Fruit fly (Drosophila melanogaster) whole organism, embryonic: ENCODE measurements around the gene CG13893.

Source experiments
- Bdp1 ChIP-seq: fragments of 200-800 bp; sonication (Bioruptor generic); optimal IDR thresholded peaks from 3 replicates; lab custom pipeline; 2016; ENCODE audit warnings: missing biosample characterization, missing genetic modification characterization
- CG10565 ChIP-seq: fragments of 200-800 bp; sonication (Bioruptor generic); optimal IDR thresholded peaks from 3 replicates; lab custom pipeline; 2016; ENCODE audit warnings: missing biosample characterization, mild to moderate bottlenecking, missing genetic modification characterization
- CG13624 ChIP-seq: fragments of 200-800 bp; sonication (Bioruptor generic); optimal IDR thresholded peaks from 2 replicates; lab custom pipeline; 2016; ENCODE audit warnings: missing biosample characterization, missing genetic modification characterization
- CG15073 ChIP-seq: fragments of 200-800 bp; sonication (Bioruptor generic); optimal IDR thresholded peaks from 2 replicates; lab custom pipeline; 2016; ENCODE audit warnings: missing biosample characterization, missing genetic modification characterization
- CG15514 ChIP-seq: fragments of 200-800 bp; sonication (Bioruptor generic); optimal IDR thresholded peaks from 3 replicates; lab custom pipeline; 2017; ENCODE audit warnings: missing biosample characterization, missing genetic modification characterization, mild to moderate bottlenecking, moderate library complexity, missing genetic modification reagents
- CG16813 ChIP-seq: fragments of 200-800 bp; sonication (Bioruptor generic); IDR thresholded peaks from 3 replicates; pipeline ENCODE4 v1.3.6; 2022; ENCODE audit warnings: missing biosample characterization, missing genetic modification characterization; ENCODE audit not compliant: partially characterized antibody
- CG1832 ChIP-seq: fragments of 200-800 bp; sonication (Bioruptor generic); optimal IDR thresholded peaks from 2 replicates; lab custom pipeline; 2017; ENCODE audit warnings: missing biosample characterization, mild to moderate bottlenecking, missing genetic modification characterization, inconsistent platforms
- CG2678 ChIP-seq: fragments of 200-800 bp; sonication (Bioruptor generic); optimal IDR thresholded peaks from 3 replicates; lab custom pipeline; 2019; ENCODE audit warnings: missing biosample characterization, mild to moderate bottlenecking, missing genetic modification characterization, moderate library complexity
- CG3163 ChIP-seq: fragments of 200-800 bp; sonication (Bioruptor generic); optimal IDR thresholded peaks from 3 replicates; lab custom pipeline; 2016; ENCODE audit warnings: missing biosample characterization, missing genetic modification characterization
- CG32532 ChIP-seq: fragments of 200-800 bp; sonication (Bioruptor generic); IDR thresholded peaks from 2 replicates; pipeline ENCODE4 v1.3.6; 2022; ENCODE audit warnings: missing biosample characterization, missing genetic modification characterization
- CG3281 ChIP-seq: fragments of 200-800 bp; sonication (Bioruptor generic); optimal IDR thresholded peaks from 3 replicates; lab custom pipeline; 2017; ENCODE audit warnings: missing biosample characterization, mild to moderate bottlenecking, missing genetic modification characterization
- CG3726 ChIP-seq: fragments of 200-800 bp; sonication (Bioruptor generic); IDR thresholded peaks from 3 replicates; pipeline ENCODE4, ENCODE4 v1.3.6; 2022; ENCODE audit warnings: missing biosample characterization, missing genetic modification characterization
- CG4730 ChIP-seq: fragments of 200-800 bp; sonication (Bioruptor generic); IDR thresholded peaks from 2 replicates; pipeline ENCODE4 v1.3.6; 2022; ENCODE audit warnings: missing biosample characterization, missing genetic modification characterization
- CG6791 ChIP-seq: fragments of 200-800 bp; sonication (Bioruptor generic); IDR thresholded peaks from 3 replicates; pipeline ENCODE4 v1.3.6; 2022; ENCODE audit warnings: missing biosample characterization, missing genetic modification characterization; ENCODE audit not compliant: partially characterized antibody
- CG7928 ChIP-seq: fragments of 200-800 bp; sonication (Bioruptor generic); optimal IDR thresholded peaks from 2 replicates; lab custom pipeline; 2017; ENCODE audit warnings: missing biosample characterization, mild to moderate bottlenecking, missing genetic modification characterization
- CG8290 ChIP-seq, 3 experiments: fragments of 200-800 bp; sonication (Bioruptor generic); optimal IDR thresholded peaks; 2 replicates each; lab custom pipeline; 2016 to 2019; ENCODE audit warnings: missing biosample characterization in 3 of 3, missing genetic modification characterization in 3 of 3, mild to moderate bottlenecking in 2 of 3, moderate library complexity in 1 of 3
- CG9817 ChIP-seq: fragments of 200-800 bp; sonication (Bioruptor generic); optimal IDR thresholded peaks from 2 replicates; lab custom pipeline; 2018; ENCODE audit warnings: missing biosample characterization, mild to moderate bottlenecking, missing genetic modification characterization, moderate library complexity
- CTCF ChIP-seq: fragments of 200-800 bp; sonication (Bioruptor generic); optimal IDR thresholded peaks from 2 replicates; lab custom pipeline; 2017; ENCODE audit warnings: missing biosample characterization, mild to moderate bottlenecking, missing genetic modification characterization, moderate library complexity
- E2f2 ChIP-seq: fragments of 200-800 bp; sonication (Bioruptor generic); IDR thresholded peaks from 2 replicates; pipeline ENCODE4 v1.3.6; 2022; ENCODE audit warnings: missing biosample characterization, missing genetic modification characterization
- ERR ChIP-seq: fragments of 200-800 bp; sonication (Bioruptor generic); optimal IDR thresholded peaks from 2 replicates; lab custom pipeline; 2016; ENCODE audit warnings: missing biosample characterization, missing genetic modification characterization
- Ets65A ChIP-seq: fragments of 200-800 bp; sonication (Bioruptor generic); peaks from one replicate; lab custom pipeline; 2016; ENCODE audit warnings: missing biosample characterization, missing genetic modification characterization
- HLH3B ChIP-seq: fragments of 200-800 bp; sonication (Bioruptor generic); IDR thresholded peaks from 2 replicates; pipeline ENCODE4 v1.3.6; 2022; ENCODE audit warnings: missing biosample characterization, missing genetic modification characterization
- HLH54F ChIP-seq: fragments of 200-800 bp; sonication (Bioruptor generic); optimal IDR thresholded peaks from 3 replicates; lab custom pipeline; 2016; ENCODE audit warnings: missing biosample characterization, missing genetic modification characterization
- HmgD ChIP-seq: fragments of 200-800 bp; sonication (Bioruptor generic); optimal IDR thresholded peaks from 3 replicates; lab custom pipeline; 2016; ENCODE audit warnings: missing biosample characterization, missing genetic modification characterization
- Hr39 ChIP-seq: fragments of >200 bp; optimal IDR thresholded peaks from 2 replicates; lab custom pipeline; 2017
- Jarid2 ChIP-seq: fragments of 200-800 bp; sonication (Bioruptor generic); optimal IDR thresholded peaks from 3 replicates; lab custom pipeline; 2017; ENCODE audit warnings: mild to moderate bottlenecking, missing biosample characterization, missing genetic modification reagents, missing genetic modification characterization
- Kr ChIP-seq: fragments of 200-800 bp; sonication (Bioruptor generic); optimal IDR thresholded peaks from 2 replicates; lab custom pipeline; 2017; ENCODE audit warnings: missing biosample characterization, mild to moderate bottlenecking, missing genetic modification characterization
- Lim3 ChIP-seq: fragments of 200-800 bp; sonication (Bioruptor generic); IDR thresholded peaks from 2 replicates; pipeline ENCODE4 v1.3.6; 2022; ENCODE audit warnings: missing biosample characterization, missing genetic modification characterization
- Mad ChIP-seq: fragments of 200-800 bp; sonication (Bioruptor generic); optimal IDR thresholded peaks from 2 replicates; lab custom pipeline; 2016; ENCODE audit warnings: missing biosample characterization, missing genetic modification characterization
- Myb ChIP-seq: fragments of 200-800 bp; sonication (Bioruptor generic); optimal IDR thresholded peaks from 2 replicates; lab custom pipeline; 2016; ENCODE audit warnings: missing biosample characterization, missing genetic modification characterization
- PHDP ChIP-seq: fragments of 200-800 bp; sonication (Bioruptor generic); optimal IDR thresholded peaks from 3 replicates; lab custom pipeline; 2018; ENCODE audit warnings: missing biosample characterization, mild to moderate bottlenecking, missing genetic modification characterization, moderate library complexity
- Sry-δ ChIP-seq: fragments of 200-800 bp; sonication (Bioruptor generic); optimal IDR thresholded peaks from 2 replicates; lab custom pipeline; 2016; ENCODE audit warnings: missing biosample characterization, missing genetic modification characterization
- Tbp ChIP-seq: fragments of >200 bp; optimal IDR thresholded peaks from 2 replicates; lab custom pipeline; 2018; ENCODE audit warnings: missing biosample characterization, missing genetic modification characterization
- Xbp1 ChIP-seq: fragments of 200-800 bp; sonication (Bioruptor generic); optimal IDR thresholded peaks from 3 replicates; lab custom pipeline; 2016; ENCODE audit warnings: missing biosample characterization, mild to moderate bottlenecking, missing genetic modification characterization
- ase ChIP-seq: fragments of 200-800 bp; sonication (Bioruptor generic); IDR thresholded peaks from 3 replicates; pipeline ENCODE4 v1.3.6; 2022; ENCODE audit warnings: missing biosample characterization, missing genetic modification characterization
- bcd ChIP-seq: fragments of 200-800 bp; sonication (Bioruptor generic); optimal IDR thresholded peaks from 2 replicates; lab custom pipeline; 2017; ENCODE audit warnings: missing biosample characterization, mild to moderate bottlenecking, missing genetic modification characterization
- chn ChIP-seq: fragments of 200-800 bp; sonication (Bioruptor generic); optimal IDR thresholded peaks from 2 replicates; lab custom pipeline; 2016; ENCODE audit warnings: missing biosample characterization, missing genetic modification characterization
- corto ChIP-seq: fragments of 200-800 bp; sonication (Bioruptor generic); optimal IDR thresholded peaks from 2 replicates; lab custom pipeline; 2016; ENCODE audit warnings: missing biosample characterization, mild to moderate bottlenecking, missing genetic modification characterization, moderate library complexity
- gsb ChIP-seq: fragments of 200-800 bp; sonication (Bioruptor generic); IDR thresholded peaks from 2 replicates; pipeline ENCODE4 v1.3.6; 2022; ENCODE audit warnings: missing biosample characterization, missing genetic modification characterization
- hb ChIP-seq: fragments of 200-800 bp; sonication (Bioruptor generic); IDR thresholded peaks from 3 replicates; pipeline ENCODE4 v1.3.6; 2022; ENCODE audit warnings: missing biosample characterization, missing genetic modification characterization; ENCODE audit not compliant: partially characterized antibody
- kni ChIP-seq: fragments of 200-800 bp; sonication (Bioruptor generic); optimal IDR thresholded peaks from 3 replicates; lab custom pipeline; 2017; ENCODE audit warnings: mild to moderate bottlenecking, missing biosample characterization, missing genetic modification reagents, missing genetic modification characterization
- luna ChIP-seq: fragments of 200-800 bp; sonication (Bioruptor generic); optimal IDR thresholded peaks from 2 replicates; lab custom pipeline; 2016; ENCODE audit warnings: missing biosample characterization, missing genetic modification characterization
- p53 ChIP-seq: fragments of 200-800 bp; sonication (Bioruptor generic); optimal IDR thresholded peaks from 2 replicates; lab custom pipeline; 2016; ENCODE audit warnings: missing biosample characterization, missing genetic modification characterization
- repo ChIP-seq: fragments of 200-800 bp; sonication (Bioruptor generic); optimal IDR thresholded peaks from 2 replicates; lab custom pipeline; 2016; ENCODE audit warnings: missing biosample characterization, missing genetic modification characterization
- salm ChIP-seq: fragments of 200-800 bp; sonication (Bioruptor generic); optimal IDR thresholded peaks from 2 replicates; lab custom pipeline; 2018; ENCODE audit warnings: missing biosample characterization, mild to moderate bottlenecking, missing genetic modification characterization
- sc ChIP-seq, 3 experiments: fragments of >200 bp in 2 of 3; fragments of 200-800 bp in 1 of 3; sonication (Bioruptor generic) in 1 of 3; optimal IDR thresholded peaks; 2 replicates in 2 of 3; 3 replicates in 1 of 3; lab custom pipeline; 2017; ENCODE audit warnings: mild to moderate bottlenecking in 1 of 3, missing biosample characterization in 1 of 3, missing genetic modification characterization in 1 of 3, missing genetic modification reagents in 1 of 3
- sens ChIP-seq: fragments of 200-800 bp; sonication (Bioruptor generic); peaks from one replicate; lab custom pipeline; 2016; ENCODE audit warnings: missing biosample characterization, missing genetic modification characterization
- seq ChIP-seq: fragments of 200-800 bp; sonication (Bioruptor generic); IDR thresholded peaks from 2 replicates; pipeline ENCODE4 v1.3.6; 2022; ENCODE audit warnings: missing biosample characterization, missing genetic modification characterization
- tll ChIP-seq, 2 experiments: fragments of 200-800 bp in 1 of 2; fragments of >200 bp in 1 of 2; sonication (Bioruptor generic) in 1 of 2; optimal IDR thresholded peaks; 2 replicates each; lab custom pipeline; 2017 to 2019; ENCODE audit warnings: missing biosample characterization in 2 of 2, missing genetic modification characterization in 2 of 2, mild to moderate bottlenecking in 1 of 2, moderate library complexity in 1 of 2

The CG13893 gene

DNA sequence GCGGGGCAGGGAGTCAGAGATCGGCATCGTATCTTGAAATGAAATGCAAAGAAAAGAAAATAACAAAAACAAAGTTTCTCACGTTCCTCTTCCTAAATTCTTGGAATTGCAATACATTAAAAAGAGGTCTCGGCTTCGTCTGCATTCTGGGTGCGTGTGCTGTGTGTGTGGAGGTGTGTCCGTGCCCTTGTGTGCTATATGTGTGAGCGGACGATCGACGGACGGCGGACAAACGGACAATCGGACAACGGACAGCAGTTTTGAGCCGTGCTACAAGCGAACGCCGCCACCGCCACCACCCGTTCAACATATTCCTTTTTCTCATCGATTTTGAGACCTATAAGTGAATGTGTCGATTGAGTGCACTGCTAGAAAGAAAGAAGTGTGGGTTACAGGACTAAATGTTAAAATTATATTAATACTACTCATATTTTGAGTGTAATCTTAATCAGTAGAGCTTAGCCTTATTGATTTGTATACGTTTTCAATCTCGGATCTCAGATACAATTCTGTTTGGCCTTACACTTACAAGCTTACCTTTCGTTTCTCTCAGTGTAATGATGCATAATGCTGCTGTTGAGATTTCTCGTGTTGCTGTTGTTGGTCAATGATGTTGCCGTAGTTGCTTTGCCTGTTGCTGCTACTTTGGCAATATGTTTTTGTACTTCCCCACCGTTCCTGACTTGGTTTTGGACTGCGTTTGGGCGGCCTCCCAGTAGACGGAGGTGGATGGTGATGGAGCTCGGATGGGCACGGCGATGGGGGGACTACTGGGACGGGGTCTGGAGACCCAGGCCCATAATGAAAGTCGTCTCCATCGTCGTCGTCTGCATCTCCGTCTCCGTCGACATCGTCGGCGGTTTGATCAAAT lies 17.5 kb upstream of the CG13893 start (continued):
- TF ChIP-seq chn (GFP tag; lab: Kevin White, UChicago) = peak; percentile 85
- peak; percentile 15 for TF ChIP-seq Jarid2 (GFP tag; lab: Kevin White, UChicago)
- peak; percentile 98 for TF ChIP-seq sens (GFP tag; lab: Kevin White, UChicago)
- TF ChIP-seq Xbp1 (GFP tag; lab: Kevin White, UChicago) = peak; percentile 72
- peak; percentile 72 for TF ChIP-seq salm
- TF ChIP-seq CG32532 (GFP tag; lab: Robert Waterston, UW) = no peak
- TF ChIP-seq CG2678 (tag; lab: Kevin White, UChicago) = peak; percentile 70
- no peak for TF ChIP-seq CG6791 (GFP tag; lab: Robert Waterston, UW)
- no peak for TF ChIP-seq luna (GFP tag; lab: Kevin White, UChicago)
- peak; percentile 75 for TF ChIP-seq Kr (GFP tag; lab: Kevin White, UChicago)
- TF ChIP-seq CG9817 (tag; lab: Kevin White, UChicago) = peak; percentile 25
- TF ChIP-seq CG1832 = no peak
- no peak for TF ChIP-seq CG3281 (GFP tag; lab: Kevin White, UChicago)
- TF ChIP-seq CG16813 (GFP tag; lab: Robert Waterston, UW) = no peak
- TF ChIP-seq CG8290 (GFP tag; optimal IDR thresholded peaks at IDR 0.05; lab: Kevin White, UChicago) = peak; percentile 82
- peak; percentile 37 to 80 for TF ChIP-seq CG8290 (tag; optimal IDR thresholded peaks at IDR 0.05; lab: Kevin White, UChicago)
- TF ChIP-seq HmgD (GFP tag; lab: Kevin White, UChicago) = peak; percentile 16
- TF ChIP-seq Sry-δ = no peak
- TF ChIP-seq hb = no peak
- no peak for TF ChIP-seq Tbp (GFP tag; lab: Kevin White, UChicago)
- TF ChIP-seq PHDP = peak; percentile 61
- no peak for TF ChIP-seq HLH54F (GFP tag; lab: Kevin White, UChicago)
- TF ChIP-seq CG10565 (GFP tag; lab: Kevin White, UChicago) = peak; percentile 47
- peak; percentile 69 for TF ChIP-seq bcd
- TF ChIP-seq Mad (GFP tag; lab: Kevin White, UChicago) = peak; percentile 78
- TF ChIP-seq CG3163 (GFP tag; lab: Kevin White, UChicago) = no peak
- no peak for TF ChIP-seq seq (GFP tag; lab: Robert Waterston, UW)
- TF ChIP-seq ase (GFP tag; lab: Robert Waterston, UW) = no peak; the same call in 2 of the 3 replicates
- no peak for TF ChIP-seq CG15514 (GFP tag; lab: Kevin White, UChicago)
- peak; percentile 40; the same call in 1 of the 2 replicates for TF ChIP-seq CG4730 (GFP tag; lab: Robert Waterston, UW)
- TF ChIP-seq Lim3 (GFP tag; lab: Robert Waterston, UW) = no peak
- no peak for TF ChIP-seq CTCF
- no peak for TF ChIP-seq CG3726 (GFP tag; lab: Robert Waterston, UW)
- TF ChIP-seq sc (optimal IDR thresholded peaks at IDR 0.05; lab: Kevin White, UChicago) = no peak
- peak; percentile 81 for TF ChIP-seq sc (GFP tag; optimal IDR thresholded peaks at IDR 0.05; lab: Kevin White, UChicago)
- peak; percentile 53 for TF ChIP-seq HLH3B (GFP tag; lab: Robert Waterston, UW)
- TF ChIP-seq repo = peak; percentile 60
- peak; percentile 93 for TF ChIP-seq Ets65A
- TF ChIP-seq kni (GFP tag; lab: Kevin White, UChicago) = peak; percentile 72
- TF ChIP-seq Myb (GFP tag; lab: Kevin White, UChicago) = no peak
- TF ChIP-seq CG13624 = peak; percentile 51
- peak; percentile 62 for TF ChIP-seq Bdp1 (GFP tag; lab: Kevin White, UChicago)
- no peak for TF ChIP-seq CG15073 (GFP tag; lab: Kevin White, UChicago)
- TF ChIP-seq p53 = no peak
- peak; percentile 34; the same call in 1 of the 2 replicates for TF ChIP-seq E2f2 (GFP tag; lab: Robert Waterston, UW)
- no peak for TF ChIP-seq ERR (GFP tag; lab: Kevin White, UChicago)
- TF ChIP-seq gsb (GFP tag; lab: Robert Waterston, UW) = no peak
- peak; percentile 94 for TF ChIP-seq corto (GFP tag; lab: Kevin White, UChicago)
- TF ChIP-seq Hr39 (lab: Kevin White, UChicago) = no peak
- TF ChIP-seq tll (GFP tag; optimal IDR thresholded peaks at IDR 0.05; lab: Kevin White, UChicago) = peak; percentile 49 to 82
- TF ChIP-seq CG7928 (GFP tag; lab: Kevin White, UChicago) = no peak
